Worm (Caenorhabditis elegans) whole organism, L3 larva: ENCODE data around the gene Y59C2A.3.

Experiments
- aly-2 ChIP-seq: fragments of 150-350 bp; optimal IDR thresholded peaks from 2 replicates; lab custom pipeline; 2014; ENCODE audit warnings: missing biosample characterization, missing genetic modification characterization
- fkh-10 ChIP-seq: sonication (generic microtip); optimal IDR thresholded peaks from 2 replicates; lab custom pipeline; 2017; ENCODE audit warnings: missing biosample characterization, missing genetic modification reagents, missing genetic modification characterization
- hmg-11 ChIP-seq: sonication (generic microtip); optimal IDR thresholded peaks from 2 replicates; lab custom pipeline; 2016; ENCODE audit warnings: missing genetic modification characterization, missing compliant biosample characterization
- lin-39 ChIP-seq: fragments of 150-350 bp; optimal IDR thresholded peaks from 2 replicates; lab custom pipeline; 2018; ENCODE audit warnings: missing biosample characterization, missing genetic modification reagents, missing genetic modification characterization
- nhr-11 ChIP-seq: fragments of 150-350 bp; optimal IDR thresholded peaks from 2 replicates; lab custom pipeline; 2014; ENCODE audit warnings: missing biosample characterization, missing genetic modification characterization
- nhr-12 ChIP-seq: fragments of 150-350 bp; optimal IDR thresholded peaks from 2 replicates; lab custom pipeline; 2014; ENCODE audit warnings: missing biosample characterization, missing genetic modification characterization
- nhr-43 ChIP-seq: sonication (generic microtip); optimal IDR thresholded peaks from 2 replicates; lab custom pipeline; 2016; ENCODE audit warnings: mild to moderate bottlenecking, missing genetic modification characterization, missing compliant biosample characterization; ENCODE audit not compliant: poor library complexity, severe bottlenecking
- nhr-77 ChIP-seq: fragments of 150-350 bp; optimal IDR thresholded peaks from 2 replicates; lab custom pipeline; 2014; ENCODE audit warnings: missing biosample characterization, missing genetic modification characterization
- pqm-1 ChIP-seq: fragments of 150-350 bp; optimal IDR thresholded peaks from 2 replicates; lab custom pipeline; 2017; ENCODE audit warnings: missing biosample characterization, missing genetic modification characterization, inconsistent platforms
- skn-1 ChIP-seq: fragments of 150-350 bp; optimal IDR thresholded peaks from 2 replicates; lab custom pipeline; 2014; ENCODE audit warnings: missing biosample characterization, missing genetic modification characterization
- unc-39 ChIP-seq: sonication (generic microtip); optimal IDR thresholded peaks from 4 replicates; lab custom pipeline; 2017; ENCODE audit warnings: missing biosample characterization, missing genetic modification characterization
- ztf-11 ChIP-seq: fragments of 150-350 bp; optimal IDR thresholded peaks from 2 replicates; lab custom pipeline; 2014; ENCODE audit warnings: missing biosample characterization, missing genetic modification characterization
- ztf-4 ChIP-seq: fragments of 150-350 bp; optimal IDR thresholded peaks from 2 replicates; lab custom pipeline; 2014; ENCODE audit warnings: missing biosample characterization, missing genetic modification characterization

ce11 chrII:2225608-2226007 lies 5.9 kb upstream of the Y59C2A.3 start, which contains the start of gene F54A3.5:
- TF ChIP-seq nhr-12 (tag; lab: Kevin White, UChicago): no peak
- no peak for TF ChIP-seq pqm-1 (tag; lab: Kevin White, UChicago)
- no peak for TF ChIP-seq ztf-11 (tag; lab: Kevin White, UChicago)
- TF ChIP-seq lin-39 (tag; lab: Kevin White, UChicago): no peak
- no peak for TF ChIP-seq nhr-11 (tag; lab: Kevin White, UChicago)
- TF ChIP-seq ztf-4: no peak
- TF ChIP-seq hmg-11 (tag; lab: Kevin White, UChicago): no peak
- no peak for TF ChIP-seq fkh-10
- TF ChIP-seq skn-1: no peak
- no peak for TF ChIP-seq nhr-43
- TF ChIP-seq unc-39: no peak
- TF ChIP-seq aly-2 (tag; lab: Kevin White, UChicago): no peak
- TF ChIP-seq nhr-77: no peak
